Worm (Caenorhabditis elegans) whole organism, L1 larva: ENCODE measurements around the gene clec-55.

Experiments
- alr-1 ChIP-seq: fragments of 200-800 bp; sonication (Bioruptor generic); optimal IDR thresholded peaks from 2 replicates; lab custom pipeline; 2018; ENCODE audit warnings: borderline replicate concordance, mild to moderate bottlenecking, missing genetic modification characterization, missing compliant biosample characterization
- aly-2 ChIP-seq: fragments of 150-350 bp; optimal IDR thresholded peaks from 2 replicates; lab custom pipeline; 2014; ENCODE audit warnings: missing biosample characterization, missing genetic modification characterization
- ceh-63 ChIP-seq: fragments of 200-800 bp; sonication (Bioruptor generic); optimal IDR thresholded peaks from 2 replicates; lab custom pipeline; 2018; ENCODE audit warnings: mild to moderate bottlenecking, missing genetic modification characterization, missing compliant biosample characterization
- ceh-82 ChIP-seq, 3 experiments: fragments of 150-350 bp in 1 of 3; sonication (generic microtip) in 2 of 3; optimal IDR thresholded peaks; 2 replicates each; lab custom pipeline; 2014 to 2017; ENCODE audit warnings: missing biosample characterization in 3 of 3, missing genetic modification characterization in 3 of 3
- ceh-88 ChIP-seq: fragments of 200-800 bp; sonication (Bioruptor generic); IDR thresholded peaks from 2 replicates; pipeline ENCODE4 v1.3.6; 2022; ENCODE audit warnings: missing genetic modification characterization, missing compliant biosample characterization
- dpl-1 ChIP-seq, 3 experiments: fragments of 150-350 bp in 2 of 3; sonication (generic microtip) in 1 of 3; optimal IDR thresholded peaks; 2 replicates each; lab custom pipeline; 2014 to 2017; ENCODE audit warnings: missing biosample characterization in 3 of 3, missing genetic modification characterization in 3 of 3, missing genetic modification reagents in 3 of 3
- dsc-1 ChIP-seq: sonication (generic microtip); optimal IDR thresholded peaks from 2 replicates; lab custom pipeline; 2016; ENCODE audit warnings: mild to moderate bottlenecking, missing genetic modification characterization, missing compliant biosample characterization
- efl-1 ChIP-seq, 4 experiments: fragments of 150-350 bp; optimal IDR thresholded peaks in 3 of 4; peaks in 1 of 4; 1 replicate in 1 of 4; 2 replicates in 3 of 4; lab custom pipeline; 2014; ENCODE audit warnings: missing biosample characterization in 2 of 4, missing genetic modification characterization in 2 of 4, missing genetic modification reagents in 2 of 4
- elt-2 ChIP-seq: sonication (generic microtip); optimal IDR thresholded peaks from 2 replicates; lab custom pipeline; 2016; ENCODE audit warnings: missing genetic modification characterization, mild to moderate bottlenecking, inconsistent platforms, missing compliant biosample characterization, missing genetic modification reagents
- fkh-8 ChIP-seq: sonication (generic microtip); optimal IDR thresholded peaks from 2 replicates; lab custom pipeline; 2016; ENCODE audit warnings: mild to moderate bottlenecking, missing genetic modification characterization, missing compliant biosample characterization
- grh-1 ChIP-seq: fragments of 200-800 bp; sonication (Bioruptor generic); IDR thresholded peaks from 2 replicates; pipeline ENCODE4 v1.3.6; 2022; ENCODE audit warnings: missing genetic modification reagents, missing genetic modification characterization, missing compliant biosample characterization
- hlh-17 ChIP-seq: fragments of 200-800 bp; sonication (Bioruptor generic); optimal IDR thresholded peaks from 2 replicates; lab custom pipeline; 2018; ENCODE audit warnings: missing genetic modification characterization, mild to moderate bottlenecking, missing compliant biosample characterization, moderate library complexity, borderline replicate concordance
- hlh-4 ChIP-seq: sonication (generic microtip); optimal IDR thresholded peaks from 2 replicates; lab custom pipeline; 2016; ENCODE audit warnings: mild to moderate bottlenecking, missing genetic modification characterization, missing compliant biosample characterization
- hpl-2 ChIP-seq: fragments of 150-350 bp; optimal IDR thresholded peaks from 2 replicates; lab custom pipeline; 2014; ENCODE audit warnings: missing biosample characterization, missing genetic modification reagents, missing genetic modification characterization
- isw-1 ChIP-seq: fragments of 200-800 bp; sonication (Bioruptor generic); IDR thresholded peaks from 2 replicates; pipeline ENCODE4 v1.3.6; 2022; ENCODE audit warnings: missing genetic modification characterization, missing compliant biosample characterization
- jun-1 ChIP-seq: fragments of 150-350 bp; optimal IDR thresholded peaks from 2 replicates; lab custom pipeline; 2014; ENCODE audit warnings: missing biosample characterization, missing genetic modification reagents, missing genetic modification characterization
- lin-14 ChIP-seq: fragments of 200-800 bp; sonication (Bioruptor generic); optimal IDR thresholded peaks from 2 replicates; lab custom pipeline; 2018; ENCODE audit warnings: mild to moderate bottlenecking, missing genetic modification characterization, moderate library complexity, missing compliant biosample characterization
- lin-35 ChIP-seq, 2 experiments: fragments of 150-350 bp; optimal IDR thresholded peaks; 2 replicates each; lab custom pipeline; 2014; ENCODE audit warnings: missing biosample characterization in 2 of 2, missing genetic modification characterization in 2 of 2, missing genetic modification reagents in 2 of 2
- lin-39 ChIP-seq: fragments of 150-350 bp; optimal IDR thresholded peaks from 2 replicates; lab custom pipeline; 2014; ENCODE audit warnings: missing biosample characterization, missing genetic modification reagents, missing genetic modification characterization
- lsy-2 ChIP-seq, 2 experiments: fragments of 150-350 bp; optimal IDR thresholded peaks; 2 replicates each; lab custom pipeline; 2014; ENCODE audit warnings: missing biosample characterization in 2 of 2, missing genetic modification characterization in 2 of 2
- mef-2 ChIP-seq: fragments of 150-350 bp; optimal IDR thresholded peaks from 2 replicates; lab custom pipeline; 2014; ENCODE audit warnings: missing biosample characterization, missing genetic modification characterization
- mep-1 ChIP-seq: fragments of 150-350 bp; optimal IDR thresholded peaks from 2 replicates; lab custom pipeline; 2014; ENCODE audit warnings: missing biosample characterization, missing genetic modification characterization
- nhr-20 ChIP-seq: sonication (generic microtip); optimal IDR thresholded peaks from 2 replicates; lab custom pipeline; 2016; ENCODE audit warnings: mild to moderate bottlenecking, missing genetic modification characterization, missing compliant biosample characterization
- nhr-76 ChIP-seq: sonication (generic microtip); optimal IDR thresholded peaks from 2 replicates; lab custom pipeline; 2017; ENCODE audit warnings: missing biosample characterization, missing genetic modification characterization
- nhr-84 ChIP-seq: sonication (generic microtip); optimal IDR thresholded peaks from 2 replicates; lab custom pipeline; 2017; ENCODE audit warnings: missing biosample characterization, missing genetic modification characterization
- nhr-90 ChIP-seq: sonication (generic microtip); optimal IDR thresholded peaks from 2 replicates; lab custom pipeline; 2016; ENCODE audit warnings: mild to moderate bottlenecking, missing genetic modification characterization, missing compliant biosample characterization; ENCODE audit not compliant: poor library complexity
- pqm-1 ChIP-seq: sonication (generic microtip); optimal IDR thresholded peaks from 3 replicates; lab custom pipeline; 2017; ENCODE audit warnings: missing biosample characterization, missing genetic modification characterization
- rnt-1 ChIP-seq: sonication (generic microtip); optimal IDR thresholded peaks from 2 replicates; lab custom pipeline; 2016; ENCODE audit warnings: mild to moderate bottlenecking, missing genetic modification characterization, moderate library complexity, missing compliant biosample characterization
- snu-23 ChIP-seq: sonication (generic microtip); optimal IDR thresholded peaks from 2 replicates; lab custom pipeline; 2016; ENCODE audit warnings: missing genetic modification characterization, missing compliant biosample characterization
- tbx-2 ChIP-seq: sonication (generic microtip); optimal IDR thresholded peaks from 2 replicates; lab custom pipeline; 2016; ENCODE audit warnings: missing genetic modification characterization, missing compliant biosample characterization
- tlp-1 ChIP-seq: fragments of 150-350 bp; optimal IDR thresholded peaks from 2 replicates; lab custom pipeline; 2014; ENCODE audit warnings: missing biosample characterization, missing genetic modification characterization
- unc-86 ChIP-seq: sonication (generic microtip); optimal IDR thresholded peaks from 2 replicates; lab custom pipeline; 2016; ENCODE audit warnings: missing genetic modification characterization, missing compliant biosample characterization
- vab-15 ChIP-seq: sonication (generic microtip); optimal IDR thresholded peaks from 2 replicates; lab custom pipeline; 2017; ENCODE audit warnings: missing genotype, mild to moderate bottlenecking, missing genetic modification characterization, missing compliant biosample characterization
- zip-4 ChIP-seq: fragments of 200-800 bp; sonication (Bioruptor generic); optimal IDR thresholded peaks from 2 replicates; lab custom pipeline; 2018; ENCODE audit warnings: mild to moderate bottlenecking, missing genetic modification characterization, moderate library complexity, missing compliant biosample characterization
- ztf-11 ChIP-seq, 2 experiments: sonication (generic microtip); optimal IDR thresholded peaks; 2 replicates each; lab custom pipeline; 2016 to 2017; ENCODE audit warnings: missing genetic modification characterization in 2 of 2, missing biosample characterization in 1 of 2, missing compliant biosample characterization in 1 of 2

The clec-55 gene

DNA sequence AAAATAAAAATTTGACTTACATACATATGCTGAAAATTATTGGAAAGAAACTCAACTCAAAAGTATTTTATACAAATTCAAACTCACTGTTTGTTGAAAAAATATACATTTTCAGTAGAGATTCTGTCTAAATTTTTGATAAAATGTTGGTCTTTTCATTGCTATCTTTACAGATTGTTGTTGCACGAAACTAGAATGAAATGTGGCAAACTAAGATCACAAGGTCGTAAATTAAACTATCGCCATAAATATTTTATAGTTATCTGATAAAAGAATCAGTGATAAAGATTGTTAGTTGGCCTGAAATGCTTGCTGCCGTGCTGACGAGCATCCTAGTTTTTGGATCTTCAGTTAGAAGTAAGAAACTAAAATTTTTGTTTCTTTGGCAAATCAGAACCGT is at the start of gene clec-55:
clec-55 (plus strand) TSS at position 301 of the 400 bp plus-strand sequence.
- no peak for TF ChIP-seq nhr-90 (tag; lab: Kevin White, UChicago)
- peak; percentile 40 for TF ChIP-seq elt-2
- TF ChIP-seq, all 84 proteins: peak for 1

DNA sequence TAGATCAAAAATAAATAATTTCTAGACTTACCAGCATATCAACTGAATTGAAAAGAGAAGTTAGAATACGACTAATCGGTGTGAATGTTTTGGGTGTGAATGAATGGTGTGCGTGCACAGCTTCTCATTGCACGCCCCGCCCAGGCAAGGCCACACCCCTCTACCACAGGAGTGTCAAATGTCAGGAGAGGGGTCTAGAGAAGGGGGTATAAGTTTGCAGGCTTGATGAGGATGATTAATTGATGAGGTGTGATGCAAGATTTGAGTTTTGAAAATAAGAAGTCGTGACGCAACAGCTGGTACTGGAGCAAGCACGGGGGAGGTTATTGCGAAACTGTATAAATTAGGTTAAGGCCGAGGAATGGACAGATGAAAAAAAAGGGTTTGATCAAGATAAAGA is 46.8 kb upstream of the clec-55 start, which contains the start of gene egl-1:
egl-1 (minus strand) TSS at position 101 of the 400 bp plus-strand sequence.
- TF ChIP-seq elt-2: no peak
- no peak for TF ChIP-seq lsy-2 (tag; optimal IDR thresholded peaks at IDR 0.05; lab: Kevin White, UChicago)
- TF ChIP-seq jun-1 (tag; lab: Kevin White, UChicago): no peak
- TF ChIP-seq lin-39 (tag; lab: Kevin White, UChicago): no peak
- no peak for TF ChIP-seq hpl-2 (GFP tag; lab: Kevin White, UChicago)
- no peak for TF ChIP-seq unc-86 (tag; lab: Kevin White, UChicago)
- no peak for TF ChIP-seq mep-1
- no peak for TF ChIP-seq alr-1 (tag; lab: Kevin White, UChicago)
- TF ChIP-seq mef-2 (tag; lab: Kevin White, UChicago): no peak
- TF ChIP-seq dpl-1 (GFP tag; optimal IDR thresholded peaks at IDR 0.05; lab: Kevin White, UChicago): no peak
- TF ChIP-seq zip-4: no peak
- no peak for TF ChIP-seq grh-1

DNA sequence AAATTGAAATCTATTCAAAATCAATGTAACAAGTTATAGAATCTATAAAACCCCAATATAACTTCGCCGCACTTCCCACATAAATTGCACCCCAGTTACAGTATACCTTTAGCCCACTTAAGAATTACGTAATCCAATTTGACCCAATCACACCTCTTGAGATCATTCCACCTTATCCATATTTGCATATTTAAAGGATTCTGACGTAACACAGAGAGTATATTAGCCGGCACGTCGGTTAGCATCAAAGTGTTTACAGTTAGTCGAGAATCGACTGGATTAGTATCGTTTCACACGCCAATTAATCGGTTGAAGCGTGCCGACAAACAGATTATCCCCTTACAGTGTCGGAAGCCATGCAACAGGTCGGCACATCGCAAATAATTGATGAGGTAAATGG is 45.5 kb upstream of the clec-55 start:
- no peak for TF ChIP-seq fkh-8 (tag; lab: Kevin White, UChicago)
- TF ChIP-seq nhr-84 (tag; lab: Kevin White, UChicago): no peak
- no peak for TF ChIP-seq tlp-1 (tag; lab: Kevin White, UChicago)
- no peak for TF ChIP-seq tbx-2 (tag; lab: Kevin White, UChicago)
- TF ChIP-seq aly-2 (tag; lab: Kevin White, UChicago): no peak
- TF ChIP-seq zip-4: no peak
- no peak for TF ChIP-seq elt-2
- TF ChIP-seq hlh-17 (GFP tag; lab: Kevin White, UChicago): no peak
- no peak for TF ChIP-seq nhr-90 (tag; lab: Kevin White, UChicago)
- no peak for TF ChIP-seq lin-35 (GFP tag; optimal IDR thresholded peaks at IDR 0.05; lab: Kevin White, UChicago)
- TF ChIP-seq snu-23: no peak
- no peak for TF ChIP-seq lin-39 (tag; lab: Kevin White, UChicago)
- TF ChIP-seq nhr-20 (tag; lab: Kevin White, UChicago): no peak
- TF ChIP-seq lin-14 (GFP tag; lab: Kevin White, UChicago): no peak
- no peak for TF ChIP-seq ceh-82 (tag; optimal IDR thresholded peaks at IDR 0.05; lab: Kevin White, UChicago)
- TF ChIP-seq, all 84 proteins: peak for 0

DNA sequence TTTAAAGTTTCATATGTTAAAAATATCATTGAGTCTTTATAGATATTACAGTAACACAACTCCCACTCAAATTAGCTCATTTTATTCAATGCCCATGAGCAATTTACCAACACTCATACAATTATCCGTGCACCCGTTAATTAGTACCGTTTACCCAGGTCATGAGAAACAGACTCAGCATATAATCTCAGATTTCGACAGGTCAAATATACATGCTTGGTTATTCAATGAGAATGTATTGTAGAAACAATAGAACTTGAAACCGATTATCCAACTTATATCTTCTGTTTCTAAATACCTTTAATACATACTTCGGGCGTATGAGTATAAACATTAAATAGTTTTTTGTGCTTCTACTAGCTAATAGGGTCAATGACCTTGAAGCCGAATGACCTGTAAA is 42.9 kb upstream of the clec-55 start:
- no peak for TF ChIP-seq isw-1
- TF ChIP-seq hlh-4 (tag; lab: Kevin White, UChicago): no peak
- no peak for TF ChIP-seq pqm-1
- no peak for TF ChIP-seq efl-1 (optimal IDR thresholded peaks at IDR 0.05; lab: Kevin White, UChicago)
- peak in 1 of 2 experiments; percentile 73 for TF ChIP-seq efl-1 (GFP tag; optimal IDR thresholded peaks at IDR 0.05 in 1 of 2; lab: Kevin White, UChicago)
- TF ChIP-seq, all 84 proteins: peak for 1

DNA sequence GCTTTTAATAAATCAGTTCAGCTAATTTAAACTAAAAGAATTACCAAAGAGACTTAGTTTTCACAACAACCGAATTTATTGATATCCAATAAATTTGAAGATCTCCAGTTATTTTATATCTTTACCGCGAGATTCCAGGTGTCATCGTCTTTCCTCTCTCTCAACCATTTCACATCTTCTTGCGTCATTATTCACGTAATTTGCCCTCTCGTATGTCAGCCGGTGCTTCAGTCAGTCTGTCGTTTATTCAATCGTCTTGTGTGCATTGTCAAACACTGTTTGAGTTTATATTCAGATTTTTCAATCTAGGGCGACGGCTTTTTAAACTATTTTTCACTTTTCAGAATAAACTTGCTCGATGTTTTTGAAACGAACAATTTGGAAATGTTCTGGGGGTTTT is 41.7 kb upstream of the clec-55 start:
- TF ChIP-seq lsy-2 (tag; optimal IDR thresholded peaks at IDR 0.05; lab: Kevin White, UChicago): no peak
- no peak for TF ChIP-seq nhr-76 (tag; lab: Kevin White, UChicago)
- TF ChIP-seq ceh-63 (GFP tag; lab: Kevin White, UChicago): no peak
- TF ChIP-seq ztf-11 (tag; optimal IDR thresholded peaks at IDR 0.05; lab: Kevin White, UChicago): no peak
- TF ChIP-seq dsc-1 (tag; lab: Kevin White, UChicago): no peak
- TF ChIP-seq lin-14 (GFP tag; lab: Kevin White, UChicago): no peak
- no peak for TF ChIP-seq rnt-1 (tag; lab: Kevin White, UChicago)
- no peak for TF ChIP-seq ceh-88
- no peak for TF ChIP-seq vab-15 (tag; lab: Kevin White, UChicago)
